Fruit fly (Drosophila melanogaster) whole organism, embryonic: Measurements from ENCODE around the gene CG10628.

Source experiments
- Ada2b ChIP-seq: fragments of 200-800 bp; sonication (Bioruptor generic); IDR thresholded peaks from 2 replicates; pipeline ENCODE4 v1.3.6; 2022; ENCODE audit warnings: missing biosample characterization, missing genetic modification characterization
- Aef1 ChIP-seq: fragments of 200-800 bp; sonication (Bioruptor generic); IDR thresholded peaks from 3 replicates; pipeline ENCODE4 v1.3.6; 2022; ENCODE audit warnings: missing biosample characterization, missing genetic modification characterization
- Asciz ChIP-seq: fragments of 200-800 bp; sonication (Bioruptor generic); optimal IDR thresholded peaks from 2 replicates; lab custom pipeline; 2017; ENCODE audit warnings: missing biosample characterization, mild to moderate bottlenecking, missing genetic modification characterization, missing genetic modification reagents
- CG1024 ChIP-seq: fragments of 200-800 bp; sonication (Bioruptor generic); IDR thresholded peaks from 2 replicates; pipeline ENCODE4 v1.3.6; 2022; ENCODE audit warnings: missing biosample characterization, missing genetic modification characterization
- CG10462 ChIP-seq: fragments of 200-800 bp; sonication (Bioruptor generic); optimal IDR thresholded peaks from 2 replicates; lab custom pipeline; 2016; ENCODE audit warnings: missing biosample characterization, missing genetic modification characterization
- CG11723 ChIP-seq: fragments of 200-800 bp; sonication (Bioruptor generic); optimal IDR thresholded peaks from 2 replicates; lab custom pipeline; 2017; ENCODE audit warnings: missing biosample characterization, mild to moderate bottlenecking, missing genetic modification characterization
- CG12659 ChIP-seq: fragments of 200-800 bp; sonication (Bioruptor generic); optimal IDR thresholded peaks from 3 replicates; lab custom pipeline; 2017; ENCODE audit warnings: mild to moderate bottlenecking, missing biosample characterization, missing genetic modification reagents, missing genetic modification characterization
- CG12942 ChIP-seq: fragments of 200-800 bp; sonication (Bioruptor generic); optimal IDR thresholded peaks from 3 replicates; lab custom pipeline; 2016; ENCODE audit warnings: missing biosample characterization, missing genetic modification characterization
- CG13624 ChIP-seq: fragments of 200-800 bp; sonication (Bioruptor generic); optimal IDR thresholded peaks from 2 replicates; lab custom pipeline; 2016; ENCODE audit warnings: missing biosample characterization, missing genetic modification characterization
- CG15601 ChIP-seq: fragments of 200-800 bp; sonication (Bioruptor generic); optimal IDR thresholded peaks from 3 replicates; lab custom pipeline; 2019; ENCODE audit warnings: missing biosample characterization, mild to moderate bottlenecking, missing genetic modification characterization, moderate library complexity
- CG2712 ChIP-seq: fragments of 200-800 bp; optimal IDR thresholded peaks from 3 replicates; lab custom pipeline; 2019; ENCODE audit warnings: missing biosample characterization, mild to moderate bottlenecking, missing genetic modification characterization, moderate library complexity
- CG2889 ChIP-seq: fragments of 200-800 bp; sonication (Bioruptor generic); IDR thresholded peaks from 3 replicates; pipeline ENCODE4 v1.3.6; 2022; ENCODE audit warnings: missing biosample characterization, missing genetic modification characterization
- CG3281 ChIP-seq: fragments of 200-800 bp; sonication (Bioruptor generic); optimal IDR thresholded peaks from 3 replicates; lab custom pipeline; 2017; ENCODE audit warnings: missing biosample characterization, mild to moderate bottlenecking, missing genetic modification characterization
- CG33213 ChIP-seq: fragments of 200-800 bp; sonication (Bioruptor generic); optimal IDR thresholded peaks from 3 replicates; lab custom pipeline; 2016; ENCODE audit warnings: missing biosample characterization, missing genetic modification characterization
- CG34224 ChIP-seq: fragments of 200-800 bp; sonication (Bioruptor generic); IDR thresholded peaks from 3 replicates; pipeline ENCODE4 v1.3.6; 2022; ENCODE audit warnings: missing biosample characterization, missing genetic modification characterization; ENCODE audit not compliant: partially characterized antibody
- CG6683 ChIP-seq: fragments of 200-800 bp; sonication (Bioruptor generic); optimal IDR thresholded peaks from 2 replicates; lab custom pipeline; 2017; ENCODE audit warnings: missing biosample characterization, mild to moderate bottlenecking, missing genetic modification characterization, missing genetic modification reagents
- CG7357 ChIP-seq: fragments of 200-800 bp; sonication (Bioruptor generic); IDR thresholded peaks from 3 replicates; pipeline ENCODE4 v1.3.6; 2022; ENCODE audit warnings: missing biosample characterization, missing genetic modification characterization
- CG8388 ChIP-seq: fragments of 200-800 bp; sonication (Bioruptor generic); optimal IDR thresholded peaks from 2 replicates; lab custom pipeline; 2019; ENCODE audit warnings: missing biosample characterization, mild to moderate bottlenecking, missing genetic modification characterization, moderate library complexity
- CG8478 ChIP-seq: fragments of >200 bp; optimal IDR thresholded peaks from 2 replicates; lab custom pipeline; 2018
- CG9797 ChIP-seq: fragments of 200-800 bp; sonication (Bioruptor generic); optimal IDR thresholded peaks from 3 replicates; lab custom pipeline; 2018; ENCODE audit warnings: missing biosample characterization, mild to moderate bottlenecking, missing genetic modification characterization
- CG9817 ChIP-seq: fragments of 200-800 bp; sonication (Bioruptor generic); optimal IDR thresholded peaks from 2 replicates; lab custom pipeline; 2018; ENCODE audit warnings: missing biosample characterization, mild to moderate bottlenecking, missing genetic modification characterization, moderate library complexity
- CkIIα-i1 ChIP-seq: fragments of 200-800 bp; sonication (Bioruptor generic); IDR thresholded peaks from 2 replicates; pipeline ENCODE4 v1.3.6; 2022; ENCODE audit warnings: missing biosample characterization, missing genetic modification characterization
- Dll ChIP-seq: fragments of 200-800 bp; sonication (Bioruptor generic); IDR thresholded peaks from 4 replicates; pipeline ENCODE4 v1.3.6; 2022; ENCODE audit warnings: missing biosample characterization, missing genetic modification characterization; ENCODE audit not compliant: partially characterized antibody
- Dref ChIP-seq: fragments of 200-800 bp; sonication (Bioruptor generic); IDR thresholded peaks from 2 replicates; pipeline ENCODE4 v1.3.6; 2022; ENCODE audit warnings: missing biosample characterization, missing genetic modification characterization
- Drgx ChIP-seq: fragments of 200-800 bp; sonication (Bioruptor generic); IDR thresholded peaks from 2 replicates; pipeline ENCODE4 v1.3.6; 2022; ENCODE audit warnings: missing biosample characterization, missing genetic modification characterization
- Ets65A ChIP-seq: fragments of 200-800 bp; sonication (Bioruptor generic); peaks from one replicate; lab custom pipeline; 2016; ENCODE audit warnings: missing biosample characterization, missing genetic modification characterization
- HmgZ ChIP-seq: fragments of 200-800 bp; sonication (Bioruptor generic); optimal IDR thresholded peaks from 2 replicates; lab custom pipeline; 2018; ENCODE audit warnings: missing biosample characterization, mild to moderate bottlenecking, missing genetic modification characterization
- Hr51 ChIP-seq, 2 experiments: fragments of 200-800 bp; sonication (Bioruptor generic); optimal IDR thresholded peaks; 2 replicates in 1 of 2; 3 replicates in 1 of 2; lab custom pipeline; 2016 to 2018; ENCODE audit warnings: missing biosample characterization in 2 of 2, missing genetic modification characterization in 2 of 2, mild to moderate bottlenecking in 1 of 2, moderate library complexity in 1 of 2
- NK7.1 ChIP-seq: fragments of 200-800 bp; sonication (Bioruptor generic); optimal IDR thresholded peaks from 3 replicates; lab custom pipeline; 2016; ENCODE audit warnings: missing biosample characterization, missing genetic modification characterization
- Oli ChIP-seq: fragments of 200-800 bp; sonication (Bioruptor generic); optimal IDR thresholded peaks from 2 replicates; lab custom pipeline; 2018; ENCODE audit warnings: missing biosample characterization, mild to moderate bottlenecking, missing genetic modification characterization, moderate library complexity
- Optix ChIP-seq: fragments of 200-800 bp; sonication (Bioruptor generic); IDR thresholded peaks from 3 replicates; pipeline ENCODE4 v1.3.6; 2022; ENCODE audit warnings: missing biosample characterization, missing genetic modification characterization
- Stat92E ChIP-seq, 3 experiments: fragments of >200 bp in 2 of 3; fragments of 200-800 bp in 1 of 3; sonication (Bioruptor generic) in 1 of 3; optimal IDR thresholded peaks; 2 replicates each; lab custom pipeline; 2017 to 2019; ENCODE audit warnings: missing biosample characterization in 3 of 3, missing genetic modification characterization in 3 of 3, mild to moderate bottlenecking in 1 of 3, moderate library complexity in 1 of 3
- cato ChIP-seq: fragments of 200-800 bp; sonication (Bioruptor generic); optimal IDR thresholded peaks from 2 replicates; lab custom pipeline; 2016; ENCODE audit warnings: missing biosample characterization, missing genetic modification characterization, borderline replicate concordance
- cwo ChIP-seq: fragments of 200-800 bp; sonication (Bioruptor generic); optimal IDR thresholded peaks from 3 replicates; lab custom pipeline; 2017; ENCODE audit warnings: missing biosample characterization, missing genetic modification characterization, mild to moderate bottlenecking, moderate library complexity, missing genetic modification reagents
- hbn ChIP-seq: fragments of 200-800 bp; sonication (Bioruptor generic); IDR thresholded peaks from 2 replicates; pipeline ENCODE4 v1.3.6; 2022; ENCODE audit warnings: missing biosample characterization, missing genetic modification characterization; ENCODE audit not compliant: partially characterized antibody
- ind ChIP-seq: fragments of 200-800 bp; sonication (Bioruptor generic); optimal IDR thresholded peaks from 3 replicates; lab custom pipeline; 2016; ENCODE audit warnings: missing biosample characterization, missing genetic modification characterization
- jigr1 ChIP-seq: fragments of 200-800 bp; sonication (Bioruptor generic); IDR thresholded peaks from 3 replicates; pipeline ENCODE4 v1.3.6; 2022; ENCODE audit warnings: missing biosample characterization, missing genetic modification characterization
- luna ChIP-seq: fragments of 200-800 bp; sonication (Bioruptor generic); optimal IDR thresholded peaks from 2 replicates; lab custom pipeline; 2016; ENCODE audit warnings: missing biosample characterization, missing genetic modification characterization
- nerfin-1 ChIP-seq: fragments of 200-800 bp; sonication (Bioruptor generic); optimal IDR thresholded peaks from 3 replicates; lab custom pipeline; 2019; ENCODE audit warnings: missing biosample characterization, mild to moderate bottlenecking, missing genetic modification characterization, moderate library complexity
- onecut ChIP-seq: fragments of 200-800 bp; sonication (Bioruptor generic); IDR thresholded peaks from 2 replicates; pipeline ENCODE4 v1.3.6; 2022; ENCODE audit warnings: missing biosample characterization, missing genetic modification characterization
- pnt ChIP-seq: fragments of 200-800 bp; sonication (Bioruptor generic); optimal IDR thresholded peaks from 3 replicates; lab custom pipeline; 2016; ENCODE audit warnings: missing biosample characterization, missing genetic modification characterization
- row ChIP-seq: fragments of 200-800 bp; sonication (Bioruptor generic); IDR thresholded peaks from 3 replicates; pipeline ENCODE4 v1.3.6; 2022; ENCODE audit warnings: missing biosample characterization, missing genetic modification characterization
- sim ChIP-seq: fragments of 200-800 bp; sonication (Bioruptor generic); IDR thresholded peaks from 2 replicates; pipeline ENCODE4 v1.3.6; 2022; ENCODE audit warnings: missing biosample characterization, missing genetic modification characterization
- slp2 ChIP-seq: fragments of 200-800 bp; sonication (Bioruptor generic); optimal IDR thresholded peaks from 2 replicates; lab custom pipeline; 2016; ENCODE audit warnings: missing biosample characterization, missing genetic modification characterization
- so ChIP-seq: fragments of 200-800 bp; sonication (Bioruptor generic); IDR thresholded peaks from 3 replicates; pipeline ENCODE4 v1.3.6; 2022; ENCODE audit warnings: missing biosample characterization, missing genetic modification characterization
- unpg ChIP-seq: fragments of 200-800 bp; sonication (Bioruptor generic); optimal IDR thresholded peaks from 3 replicates; lab custom pipeline; 2018; ENCODE audit warnings: missing biosample characterization, mild to moderate bottlenecking, missing genetic modification characterization, moderate library complexity
- wek ChIP-seq: fragments of 200-800 bp; sonication (Bioruptor generic); optimal IDR thresholded peaks from 3 replicates; lab custom pipeline; 2018; ENCODE audit warnings: missing biosample characterization, mild to moderate bottlenecking, missing genetic modification characterization, moderate library complexity
- zfh2 ChIP-seq: fragments of 200-800 bp; sonication (Bioruptor generic); optimal IDR thresholded peaks from 2 replicates; lab custom pipeline; 2016; ENCODE audit warnings: missing biosample characterization, missing genetic modification characterization

The CG10628 gene

DNA sequence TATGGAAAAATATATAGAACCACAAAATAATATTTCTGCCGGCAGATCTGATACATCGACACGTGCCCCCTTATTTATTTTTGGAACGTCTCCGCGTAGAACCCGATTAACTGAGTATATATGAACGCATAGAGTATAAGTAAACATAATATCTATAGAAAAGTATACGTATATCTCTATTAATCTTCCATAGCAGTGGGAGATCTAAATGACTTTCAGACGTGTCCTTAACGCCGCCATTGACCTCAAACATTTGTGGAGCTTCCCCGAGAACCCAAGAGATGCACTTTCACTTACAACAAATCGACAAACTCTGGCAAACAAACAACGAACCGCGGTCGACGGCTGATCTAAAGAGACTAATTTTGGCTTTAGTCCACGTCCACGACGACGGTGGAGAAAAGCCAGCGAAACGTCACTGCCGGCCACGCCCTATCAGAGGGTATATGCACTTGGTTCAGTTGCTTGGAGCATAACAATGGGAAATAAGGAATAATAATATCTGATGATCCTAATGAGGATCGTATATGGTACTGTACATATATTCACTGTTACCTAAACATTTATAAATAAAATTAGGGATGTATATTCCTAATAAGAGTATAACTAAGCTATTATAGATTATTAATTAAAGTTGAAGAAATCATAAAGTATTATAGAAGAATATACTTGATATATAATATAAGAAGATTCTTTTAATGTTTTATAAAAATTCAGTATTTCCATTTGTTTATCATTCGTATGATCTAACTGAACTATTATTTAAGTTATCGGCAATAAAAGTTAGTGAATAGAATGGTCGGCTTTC, 5.6 kb upstream of the CG10628 start, which contains the start of gene fbp (continued):
- TF ChIP-seq hbn (GFP tag; lab: Robert Waterston, UW), result no peak
- TF ChIP-seq zfh2 (GFP tag; lab: Kevin White, UChicago), result peak; percentile 38
- no peak for TF ChIP-seq Dref (GFP tag; lab: Robert Waterston, UW)
- peak; percentile 86 for TF ChIP-seq Ets65A
- no peak for TF ChIP-seq sim (GFP tag; lab: Robert Waterston, UW)
- no peak for TF ChIP-seq CkIIα-i1 (GFP tag; lab: Robert Waterston, UW)
- no peak for TF ChIP-seq jigr1 (GFP tag; lab: Robert Waterston, UW)
- TF ChIP-seq Hr51 (GFP tag; optimal IDR thresholded peaks at IDR 0.05; lab: Kevin White, UChicago), result peak; percentile 50 to 72
- no peak for TF ChIP-seq Dll
- peak; percentile 20 for TF ChIP-seq CG13624 (GFP tag; lab: Kevin White, UChicago)
- TF ChIP-seq Optix, result no peak
- no peak for TF ChIP-seq slp2 (GFP tag; lab: Kevin White, UChicago)
- TF ChIP-seq CG9817 (tag; lab: Kevin White, UChicago), result peak; percentile 31
- peak; percentile 1 for TF ChIP-seq cato
- TF ChIP-seq NK7.1 (GFP tag; lab: Kevin White, UChicago), result no peak
- TF ChIP-seq CG8478, result no peak
- TF ChIP-seq CG8388 (GFP tag; lab: Kevin White, UChicago), result peak; percentile 48
- no peak for TF ChIP-seq pnt
- peak; percentile 36 for TF ChIP-seq CG15601 (tag; lab: Kevin White, UChicago)
- no peak for TF ChIP-seq HmgZ (tag; lab: Kevin White, UChicago)
- peak; percentile 48 for TF ChIP-seq nerfin-1 (tag; lab: Kevin White, UChicago)
- peak; percentile 19; the same call in 1 of the 2 replicates for TF ChIP-seq Ada2b (GFP tag; lab: Robert Waterston, UW)
- TF ChIP-seq CG6683 (GFP tag; lab: Kevin White, UChicago), result peak; percentile 10
- peak; percentile 41 for TF ChIP-seq cwo
- peak; percentile 71 for TF ChIP-seq Oli (tag; lab: Kevin White, UChicago)
- TF ChIP-seq CG34224 (GFP tag; lab: Robert Waterston, UW), result no peak
- peak; percentile 12 for TF ChIP-seq CG12942 (GFP tag; lab: Kevin White, UChicago)
- TF ChIP-seq ind (GFP tag; lab: Kevin White, UChicago), result peak; percentile 62
- TF ChIP-seq CG3281 (GFP tag; lab: Kevin White, UChicago), result peak; percentile 73
- TF ChIP-seq onecut (GFP tag; lab: Robert Waterston, UW), result no peak
- peak; percentile 17 for TF ChIP-seq unpg (GFP tag; lab: Kevin White, UChicago)
- TF ChIP-seq Asciz, result peak; percentile 20
- TF ChIP-seq CG10462 (GFP tag; lab: Kevin White, UChicago), result peak; percentile 27
- peak; percentile 82 for TF ChIP-seq CG12659
- 0 out of 3 replicates have a peak, but pooled peaks have one; percentile 52 for TF ChIP-seq CG2889 (GFP tag; lab: Robert Waterston, UW)
- no peak for TF ChIP-seq Drgx (GFP tag; lab: Robert Waterston, UW)
- TF ChIP-seq so, result no peak
- TF ChIP-seq Aef1 (GFP tag; lab: Robert Waterston, UW), result peak; percentile 40; the same call in 1 of the 3 replicates
- TF ChIP-seq CG11723 (GFP tag; lab: Kevin White, UChicago), result peak; percentile 68
- no peak for TF ChIP-seq luna (GFP tag; lab: Kevin White, UChicago)
- TF ChIP-seq wek (GFP tag; lab: Kevin White, UChicago), result peak; percentile 4
- TF ChIP-seq CG33213 (GFP tag; lab: Kevin White, UChicago), result no peak
- peak; percentile 39; the same call in 1 of the 2 replicates for TF ChIP-seq CG1024
- TF ChIP-seq CG9797 (GFP tag; lab: Kevin White, UChicago), result no peak
- peak; percentile 78 for TF ChIP-seq CG2712 (tag; lab: Kevin White, UChicago)
- TF ChIP-seq row (GFP tag; lab: Robert Waterston, UW), result peak; percentile 90
- peak in 1 of 3 experiments; percentile 25 for TF ChIP-seq Stat92E (GFP tag; optimal IDR thresholded peaks at IDR 0.05; lab: Kevin White, UChicago)
- peak; percentile 46; the same call in 1 of the 3 replicates for TF ChIP-seq CG7357 (GFP tag; lab: Robert Waterston, UW)
